Worm (Caenorhabditis elegans) whole organism, L4 larva: ENCODE data around the gene Y5F2A.4.

Source experiments
- hlh-30 ChIP-seq: sonication (generic microtip); optimal IDR thresholded peaks from 2 replicates; lab custom pipeline; 2017; ENCODE audit warnings: antibody characterized with exemption, mild to moderate bottlenecking, missing genetic modification characterization, missing compliant biosample characterization; ENCODE audit not compliant: insufficient read depth
- lsy-2 ChIP-seq, 2 experiments: fragments of 150-350 bp in 1 of 2; sonication (generic microtip) in 1 of 2; optimal IDR thresholded peaks; 2 replicates each; lab custom pipeline; 2014 to 2017; ENCODE audit warnings: missing biosample characterization in 2 of 2, missing genetic modification characterization in 2 of 2
- sdz-12 ChIP-seq: fragments of 200-800 bp; sonication (Bioruptor generic); optimal IDR thresholded peaks from 2 replicates; lab custom pipeline; 2018; ENCODE audit warnings: mild to moderate bottlenecking, missing genetic modification characterization, missing compliant biosample characterization
- zfp-2 ChIP-seq: sonication (generic microtip); optimal IDR thresholded peaks from 2 replicates; lab custom pipeline; 2016; ENCODE audit warnings: mild to moderate bottlenecking, missing genetic modification characterization, missing compliant biosample characterization
- ztf-11 ChIP-seq: fragments of 150-350 bp; optimal IDR thresholded peaks from 2 replicates; lab custom pipeline; 2014; ENCODE audit warnings: missing biosample characterization, missing genetic modification characterization

- TF ChIP-seq lsy-2 (tag; optimal IDR thresholded peaks at IDR 0.05; lab: Kevin White, UChicago) (no peak), hlh-30 (no peak), ztf-11 (no peak), sdz-12 (no peak), zfp-2 (tag; lab: Kevin White, UChicago) (no peak)
These were observed 47.6 kb upstream of the Y5F2A.4 start for ce11 chrIV:11126028-11126427.
